Fruit fly (Drosophila melanogaster) whole organism, embryonic: ENCODE measurements around the gene CG42827.
A peak's percentile ranks its signal among the peaks of the same experiment; 100 is the strongest.

Experiments
- Atf-2 ChIP-seq: fragments of 200-800 bp; sonication (Bioruptor generic); optimal IDR thresholded peaks from 2 replicates; lab custom pipeline; 2016; ENCODE audit warnings: missing biosample characterization, missing genetic modification characterization
- Bdp1 ChIP-seq: fragments of 200-800 bp; sonication (Bioruptor generic); optimal IDR thresholded peaks from 3 replicates; lab custom pipeline; 2016; ENCODE audit warnings: missing biosample characterization, missing genetic modification characterization
- CG10209 ChIP-seq: fragments of 200-800 bp; sonication (Bioruptor generic); optimal IDR thresholded peaks from 3 replicates; lab custom pipeline; 2017; ENCODE audit warnings: missing biosample characterization, mild to moderate bottlenecking, missing genetic modification characterization, missing genetic modification reagents
- CG10366 ChIP-seq: fragments of 200-800 bp; sonication (Bioruptor generic); IDR thresholded peaks from 2 replicates; pipeline ENCODE4 v1.3.6; 2022; ENCODE audit warnings: missing biosample characterization, missing genetic modification characterization
- CG11093 ChIP-seq: fragments of 200-800 bp; sonication (Bioruptor generic); IDR thresholded peaks from 3 replicates; pipeline ENCODE4 v1.3.6; 2022; ENCODE audit warnings: missing biosample characterization, missing genetic modification characterization
- CG11247 ChIP-seq: fragments of 200-800 bp; sonication (Bioruptor generic); IDR thresholded peaks from 2 replicates; pipeline ENCODE4 v1.3.6; 2022; ENCODE audit warnings: missing biosample characterization, missing genetic modification characterization
- CG14667 ChIP-seq: fragments of 200-800 bp; sonication (Bioruptor generic); IDR thresholded peaks from 2 replicates; pipeline ENCODE4 v1.3.6; 2022; ENCODE audit warnings: missing biosample characterization, missing genetic modification characterization
- CG15011 ChIP-seq: fragments of 200-800 bp; sonication (Bioruptor generic); optimal IDR thresholded peaks from 3 replicates; lab custom pipeline; 2018; ENCODE audit warnings: missing biosample characterization, mild to moderate bottlenecking, missing genetic modification characterization
- CG17186 ChIP-seq: fragments of 200-800 bp; sonication (Bioruptor generic); optimal IDR thresholded peaks from 3 replicates; lab custom pipeline; 2017; ENCODE audit warnings: missing biosample characterization, missing genetic modification reagents, missing genetic modification characterization
- CG2202 ChIP-seq: fragments of 200-800 bp; sonication (Bioruptor generic); optimal IDR thresholded peaks from 2 replicates; lab custom pipeline; 2018; ENCODE audit warnings: missing biosample characterization, mild to moderate bottlenecking, missing genetic modification characterization
- CG30020 ChIP-seq: fragments of 200-800 bp; optimal IDR thresholded peaks from 2 replicates; lab custom pipeline; 2019; ENCODE audit warnings: missing biosample characterization, mild to moderate bottlenecking, missing genetic modification characterization, moderate library complexity
- CG30431 ChIP-seq: fragments of 200-800 bp; sonication (Bioruptor generic); optimal IDR thresholded peaks from 2 replicates; lab custom pipeline; 2017; ENCODE audit warnings: missing biosample characterization, missing genetic modification characterization
- CG3163 ChIP-seq: fragments of 200-800 bp; sonication (Bioruptor generic); optimal IDR thresholded peaks from 3 replicates; lab custom pipeline; 2016; ENCODE audit warnings: missing biosample characterization, missing genetic modification characterization
- CG32532 ChIP-seq: fragments of 200-800 bp; sonication (Bioruptor generic); IDR thresholded peaks from 2 replicates; pipeline ENCODE4 v1.3.6; 2022; ENCODE audit warnings: missing biosample characterization, missing genetic modification characterization
- CG32767 ChIP-seq: fragments of 200-800 bp; sonication (Bioruptor generic); IDR thresholded peaks from 2 replicates; pipeline ENCODE4 v1.3.6; 2022; ENCODE audit warnings: missing biosample characterization, missing genetic modification characterization
- CG3281 ChIP-seq: fragments of 200-800 bp; sonication (Bioruptor generic); optimal IDR thresholded peaks from 3 replicates; lab custom pipeline; 2017; ENCODE audit warnings: missing biosample characterization, mild to moderate bottlenecking, missing genetic modification characterization
- CG3726 ChIP-seq: fragments of 200-800 bp; sonication (Bioruptor generic); IDR thresholded peaks from 3 replicates; pipeline ENCODE4, ENCODE4 v1.3.6; 2022; ENCODE audit warnings: missing biosample characterization, missing genetic modification characterization
- CG4707 ChIP-seq: fragments of 200-800 bp; sonication (Bioruptor generic); optimal IDR thresholded peaks from 2 replicates; lab custom pipeline; 2018; ENCODE audit warnings: missing biosample characterization, mild to moderate bottlenecking, missing genetic modification characterization, moderate library complexity
- CG5180 ChIP-seq: fragments of 200-800 bp; sonication (Bioruptor generic); optimal IDR thresholded peaks from 3 replicates; lab custom pipeline; 2017; ENCODE audit warnings: missing biosample characterization, missing genetic modification characterization, mild to moderate bottlenecking, moderate library complexity, missing genetic modification reagents
- CG6654 ChIP-seq: fragments of 200-800 bp; sonication (Bioruptor generic); optimal IDR thresholded peaks from 2 replicates; lab custom pipeline; 2017; ENCODE audit warnings: missing biosample characterization, mild to moderate bottlenecking, missing genetic modification characterization
- CG7928 ChIP-seq: fragments of 200-800 bp; sonication (Bioruptor generic); optimal IDR thresholded peaks from 2 replicates; lab custom pipeline; 2017; ENCODE audit warnings: missing biosample characterization, mild to moderate bottlenecking, missing genetic modification characterization
- CrebB ChIP-seq: fragments of 200-800 bp; sonication (Bioruptor generic); optimal IDR thresholded peaks from 3 replicates; lab custom pipeline; 2018; ENCODE audit warnings: missing biosample characterization, mild to moderate bottlenecking, missing genetic modification characterization
- Dref ChIP-seq: fragments of 200-800 bp; sonication (Bioruptor generic); IDR thresholded peaks from 2 replicates; pipeline ENCODE4 v1.3.6; 2022; ENCODE audit warnings: missing biosample characterization, missing genetic modification characterization
- HLH3B ChIP-seq: fragments of 200-800 bp; sonication (Bioruptor generic); IDR thresholded peaks from 2 replicates; pipeline ENCODE4 v1.3.6; 2022; ENCODE audit warnings: missing biosample characterization, missing genetic modification characterization
- Mad ChIP-seq: fragments of 200-800 bp; sonication (Bioruptor generic); optimal IDR thresholded peaks from 2 replicates; lab custom pipeline; 2016; ENCODE audit warnings: missing biosample characterization, missing genetic modification characterization
- NK7.1 ChIP-seq: fragments of 200-800 bp; sonication (Bioruptor generic); optimal IDR thresholded peaks from 3 replicates; lab custom pipeline; 2016; ENCODE audit warnings: missing biosample characterization, missing genetic modification characterization
- Optix ChIP-seq: fragments of 200-800 bp; sonication (Bioruptor generic); IDR thresholded peaks from 3 replicates; pipeline ENCODE4 v1.3.6; 2022; ENCODE audit warnings: missing biosample characterization, missing genetic modification characterization
- Usf ChIP-seq: fragments of 200-800 bp; sonication (Bioruptor generic); optimal IDR thresholded peaks from 2 replicates; lab custom pipeline; 2017; ENCODE audit warnings: missing genotype, missing biosample characterization, missing genetic modification characterization
- ac ChIP-seq: fragments of 200-800 bp; sonication (Bioruptor generic); optimal IDR thresholded peaks from 3 replicates; lab custom pipeline; 2017; ENCODE audit warnings: missing biosample characterization, mild to moderate bottlenecking, missing genetic modification characterization
- ara ChIP-seq: fragments of 200-800 bp; sonication (Bioruptor generic); IDR thresholded peaks from 2 replicates; pipeline ENCODE4 v1.3.6; 2022; ENCODE audit warnings: missing biosample characterization, missing genetic modification characterization
- cg ChIP-seq: fragments of 200-800 bp; sonication (Bioruptor generic); optimal IDR thresholded peaks from 3 replicates; lab custom pipeline; 2019; ENCODE audit warnings: missing biosample characterization, mild to moderate bottlenecking, missing genetic modification characterization, moderate library complexity
- crc ChIP-seq: fragments of 200-800 bp; sonication (Bioruptor generic); optimal IDR thresholded peaks from 2 replicates; lab custom pipeline; 2016; ENCODE audit warnings: missing biosample characterization, missing genetic modification characterization
- dm ChIP-seq: fragments of 200-800 bp; sonication (Bioruptor generic); optimal IDR thresholded peaks from 3 replicates; lab custom pipeline; 2016; ENCODE audit warnings: missing biosample characterization, missing genetic modification characterization
- exex ChIP-seq: fragments of 200-800 bp; sonication (Bioruptor generic); optimal IDR thresholded peaks from 4 replicates; lab custom pipeline; 2018; ENCODE audit warnings: missing biosample characterization, mild to moderate bottlenecking, missing genetic modification characterization, moderate library complexity
- fd102C ChIP-seq: fragments of 200-800 bp; sonication (Bioruptor generic); optimal IDR thresholded peaks from 2 replicates; lab custom pipeline; 2018; ENCODE audit warnings: missing biosample characterization, mild to moderate bottlenecking, missing genetic modification characterization, moderate library complexity
- fd64A ChIP-seq: fragments of 200-800 bp; sonication (Bioruptor generic); optimal IDR thresholded peaks from 3 replicates; lab custom pipeline; 2018; ENCODE audit warnings: missing biosample characterization, mild to moderate bottlenecking, missing genetic modification characterization
- gcm ChIP-seq: fragments of 200-800 bp; sonication (Bioruptor generic); optimal IDR thresholded peaks from 2 replicates; lab custom pipeline; 2019; ENCODE audit warnings: missing biosample characterization, mild to moderate bottlenecking, missing genetic modification characterization, moderate library complexity
- gsb-n ChIP-seq: fragments of 200-800 bp; sonication (Bioruptor generic); optimal IDR thresholded peaks from 3 replicates; lab custom pipeline; 2018; ENCODE audit warnings: missing biosample characterization, mild to moderate bottlenecking, missing genetic modification characterization
- gt ChIP-seq: fragments of 200-800 bp; sonication (Bioruptor generic); IDR thresholded peaks from 2 replicates; pipeline ENCODE4 v1.3.6; 2022; ENCODE audit warnings: missing biosample characterization, missing genetic modification characterization
- h ChIP-seq: fragments of >200 bp; optimal IDR thresholded peaks from 2 replicates; lab custom pipeline; 2017
- her ChIP-seq: fragments of 200-800 bp; sonication (Bioruptor generic); optimal IDR thresholded peaks from 2 replicates; lab custom pipeline; 2016; ENCODE audit warnings: missing biosample characterization, missing genetic modification characterization
- lilli ChIP-seq: fragments of 200-800 bp; sonication (Bioruptor generic); optimal IDR thresholded peaks from 3 replicates; lab custom pipeline; 2016; ENCODE audit warnings: missing biosample characterization, missing genetic modification characterization
- mam ChIP-seq: fragments of 200-800 bp; sonication (Bioruptor generic); optimal IDR thresholded peaks from 3 replicates; lab custom pipeline; 2016; ENCODE audit warnings: missing biosample characterization, missing genetic modification characterization
- mirr ChIP-seq: fragments of 200-800 bp; sonication (Bioruptor generic); optimal IDR thresholded peaks from 3 replicates; lab custom pipeline; 2018; ENCODE audit warnings: missing biosample characterization, mild to moderate bottlenecking, missing genetic modification characterization
- peb ChIP-seq: fragments of 200-800 bp; sonication (Bioruptor generic); IDR thresholded peaks from 2 replicates; pipeline ENCODE4 v1.3.6; 2022; ENCODE audit warnings: missing biosample characterization, missing genetic modification characterization
- pnt ChIP-seq: fragments of 200-800 bp; sonication (Bioruptor generic); optimal IDR thresholded peaks from 3 replicates; lab custom pipeline; 2016; ENCODE audit warnings: missing biosample characterization, missing genetic modification characterization
- run ChIP-seq: fragments of 200-800 bp; sonication (Bioruptor generic); optimal IDR thresholded peaks from 3 replicates; lab custom pipeline; 2018; ENCODE audit warnings: missing biosample characterization, mild to moderate bottlenecking, missing genetic modification characterization
- sr ChIP-seq: fragments of 200-800 bp; sonication (Bioruptor generic); IDR thresholded peaks from 3 replicates; pipeline ENCODE4 v1.3.6; 2022; ENCODE audit warnings: missing biosample characterization, missing genetic modification characterization
- ssp ChIP-seq: fragments of 200-800 bp; sonication (Bioruptor generic); IDR thresholded peaks from 2 replicates; pipeline ENCODE4 v1.3.6; 2022; ENCODE audit warnings: missing biosample characterization, missing genetic modification characterization
- tap ChIP-seq: fragments of 200-800 bp; optimal IDR thresholded peaks from 3 replicates; lab custom pipeline; 2019; ENCODE audit warnings: missing biosample characterization, mild to moderate bottlenecking, missing genetic modification characterization, moderate library complexity
- ttk ChIP-seq: fragments of 200-800 bp; sonication (Bioruptor generic); IDR thresholded peaks from 2 replicates; pipeline ENCODE4 v2.1.2; 2022; ENCODE audit warnings: missing biosample characterization, missing genetic modification characterization
- vvl ChIP-seq: fragments of 200-800 bp; sonication (Bioruptor generic); IDR thresholded peaks from 2 replicates; pipeline ENCODE4 v1.3.6; 2022; ENCODE audit warnings: missing biosample characterization, missing genetic modification characterization

Gene CG42827

dm6 chr3R:23333334-23334035 lies 39.2 kb upstream of the CG42827 start (continued):
- TF ChIP-seq h: no peak
- TF ChIP-seq CG3726: no peak
- TF ChIP-seq CG11093: no peak
- no peak for TF ChIP-seq peb (GFP tag; lab: Robert Waterston, UW)
- no peak for TF ChIP-seq CG14667 (GFP tag; lab: Robert Waterston, UW)
- peak; percentile 34 for TF ChIP-seq CG5180 (GFP tag; lab: Kevin White, UChicago)
- no peak for TF ChIP-seq ac
- TF ChIP-seq CG30020 (tag; lab: Kevin White, UChicago): no peak
- TF ChIP-seq gsb-n (tag; lab: Kevin White, UChicago): peak; percentile 57
- no peak for TF ChIP-seq fd64A (GFP tag; lab: Kevin White, UChicago)
- peak; percentile 21 for TF ChIP-seq lilli (GFP tag; lab: Kevin White, UChicago)
- no peak for TF ChIP-seq Optix
- peak; percentile 8 for TF ChIP-seq CG30431 (GFP tag; lab: Kevin White, UChicago)
- no peak for TF ChIP-seq mirr (GFP tag; lab: Kevin White, UChicago)
- no peak for TF ChIP-seq ttk (GFP tag; lab: Robert Waterston, UW)
- TF ChIP-seq Usf (GFP tag; lab: Kevin White, UChicago): no peak
- peak; percentile 37 for TF ChIP-seq Atf-2 (GFP tag; lab: Kevin White, UChicago)
- peak; percentile 4 for TF ChIP-seq Mad (GFP tag; lab: Kevin White, UChicago)
- TF ChIP-seq run (tag; lab: Kevin White, UChicago): no peak
- no peak for TF ChIP-seq Bdp1 (GFP tag; lab: Kevin White, UChicago)
- no peak for TF ChIP-seq fd102C
- no peak for TF ChIP-seq her (GFP tag; lab: Kevin White, UChicago)
- TF ChIP-seq CG3281 (GFP tag; lab: Kevin White, UChicago): no peak
- TF ChIP-seq CG15011 (GFP tag; lab: Kevin White, UChicago): no peak
- TF ChIP-seq CG7928: no peak
- no peak; the same call in 1 of the 2 replicates for TF ChIP-seq CG10366 (GFP tag; lab: Robert Waterston, UW)
- TF ChIP-seq mam (GFP tag; lab: Kevin White, UChicago): no peak
- no peak for TF ChIP-seq pnt (GFP tag; lab: Kevin White, UChicago)
- no peak for TF ChIP-seq CG32532
- TF ChIP-seq ara (GFP tag; lab: Robert Waterston, UW): no peak
- no peak for TF ChIP-seq CG6654 (GFP tag; lab: Kevin White, UChicago)
- peak; percentile 43 for TF ChIP-seq cg (GFP tag; lab: Kevin White, UChicago)
- TF ChIP-seq CG3163: peak; percentile 41
- no peak for TF ChIP-seq ssp (GFP tag; lab: Robert Waterston, UW)
- 0 out of 3 replicates have a peak, but pooled peaks have one; percentile 48 for TF ChIP-seq sr (GFP tag; lab: Robert Waterston, UW)
- TF ChIP-seq NK7.1 (GFP tag; lab: Kevin White, UChicago): no peak
- TF ChIP-seq CG17186 (GFP tag; lab: Kevin White, UChicago): no peak
- TF ChIP-seq CG4707 (GFP tag; lab: Kevin White, UChicago): no peak
- TF ChIP-seq CrebB (tag; lab: Kevin White, UChicago): peak; percentile 1
- TF ChIP-seq dm (GFP tag; lab: Kevin White, UChicago): no peak
- no peak for TF ChIP-seq gt
- TF ChIP-seq CG32767 (GFP tag; lab: Robert Waterston, UW): 0 out of 2 replicates have a peak, but pooled peaks have one; percentile 34
- peak; percentile 60 for TF ChIP-seq CG10209
- peak; percentile 40 for TF ChIP-seq CG2202 (tag; lab: Kevin White, UChicago)
- peak; percentile 54 for TF ChIP-seq tap (tag; lab: Kevin White, UChicago)
- no peak for TF ChIP-seq HLH3B (GFP tag; lab: Robert Waterston, UW)
- TF ChIP-seq gcm (GFP tag; lab: Kevin White, UChicago): peak; percentile 4
- no peak for TF ChIP-seq crc (GFP tag; lab: Kevin White, UChicago)
- peak; percentile 68 for TF ChIP-seq vvl
- no peak for TF ChIP-seq Dref
- TF ChIP-seq exex (tag; lab: Kevin White, UChicago): no peak
- TF ChIP-seq CG11247 (GFP tag; lab: Robert Waterston, UW): peak; percentile 13; the same call in 1 of the 2 replicates
